Worm (Caenorhabditis elegans) whole organism, L4 larva: ENCODE data around the gene C27C12.1.

Source experiments
- F26F4.8 ChIP-seq: fragments of 200-800 bp; sonication (Bioruptor generic); conservative IDR thresholded peaks from 2 replicates; pipeline ENCODE4 v1.3.6; 2022; ENCODE audit warnings: missing genetic modification characterization, missing compliant biosample characterization
- F37D6.2 ChIP-seq: sonication (generic microtip); optimal IDR thresholded peaks from 2 replicates; lab custom pipeline; 2016; ENCODE audit warnings: mild to moderate bottlenecking, missing genetic modification characterization, missing compliant biosample characterization
- F44E2.7 ChIP-seq: fragments of 200-800 bp; sonication (Bioruptor generic); IDR thresholded peaks from 2 replicates; pipeline ENCODE4 v2.1.2; 2022; ENCODE audit warnings: missing genetic modification characterization, missing compliant biosample characterization
- R02D3.7 ChIP-seq: fragments of 150-350 bp; sonication (generic microtip); optimal IDR thresholded peaks from 3 replicates; lab custom pipeline; 2014; ENCODE audit warnings: missing biosample characterization, missing genetic modification characterization
- T20F7.1 ChIP-seq: fragments of 200-800 bp; sonication (Bioruptor generic); optimal IDR thresholded peaks from 2 replicates; lab custom pipeline; 2018; ENCODE audit warnings: mild to moderate bottlenecking, missing genetic modification characterization, missing compliant biosample characterization
- T26A8.4 ChIP-seq: fragments of 200-800 bp; sonication (Bioruptor generic); IDR thresholded peaks from 2 replicates; pipeline ENCODE4 v1.3.6; 2022; ENCODE audit warnings: missing genetic modification characterization, missing compliant biosample characterization
- Y48G9A.11 ChIP-seq: fragments of 200-800 bp; sonication (Bioruptor generic); IDR thresholded peaks from 2 replicates; pipeline ENCODE4 v1.3.6; 2022; ENCODE audit warnings: missing genetic modification reagents, missing genetic modification characterization, missing compliant biosample characterization
- Y5F2A.4 ChIP-seq: fragments of 200-800 bp; sonication (Bioruptor generic); optimal IDR thresholded peaks from 2 replicates; lab custom pipeline; 2018; ENCODE audit warnings: mild to moderate bottlenecking, missing genetic modification characterization, missing compliant biosample characterization
- Y75B8A.6 ChIP-seq: fragments of 200-800 bp; sonication (Bioruptor generic); IDR thresholded peaks from 2 replicates; pipeline ENCODE4 v1.3.6; 2022; ENCODE audit warnings: missing genetic modification reagents, missing genetic modification characterization, missing compliant biosample characterization
- ZK546.5 ChIP-seq, 2 experiments: sonication (generic microtip); optimal IDR thresholded peaks; 2 replicates each; lab custom pipeline; 2017; ENCODE audit warnings: missing biosample characterization in 2 of 2, missing genetic modification characterization in 2 of 2
- aha-1 ChIP-seq: fragments of 150-350 bp; peaks from one replicate; lab custom pipeline; 2014; ENCODE audit warnings: missing biosample characterization, missing genetic modification characterization
- aly-2 ChIP-seq: sonication (generic microtip); optimal IDR thresholded peaks from 2 replicates; lab custom pipeline; 2018; ENCODE audit warnings: missing biosample characterization, missing genetic modification characterization
- ama-1 ChIP-seq: fragments of 150-350 bp; optimal IDR thresholded peaks from 2 replicates; lab custom pipeline; 2014; ENCODE audit warnings: inconsistent platforms, mixed read lengths
- arid-1 ChIP-seq: fragments of 200-800 bp; sonication (Bioruptor generic); conservative IDR thresholded peaks from 2 replicates; pipeline ENCODE4 v1.3.6; 2022; ENCODE audit warnings: missing genetic modification reagents, missing genetic modification characterization, missing compliant biosample characterization
- ces-1 ChIP-seq: fragments of 150-350 bp; sonication (generic microtip); optimal IDR thresholded peaks from 4 replicates; lab custom pipeline; 2014; ENCODE audit warnings: missing biosample characterization, missing genetic modification reagents, missing genetic modification characterization
- daf-12 ChIP-seq: fragments of 150-350 bp; optimal IDR thresholded peaks from 2 replicates; lab custom pipeline; 2014; ENCODE audit warnings: missing biosample characterization, missing genetic modification reagents, missing genetic modification characterization
- daf-8 ChIP-seq: fragments of 200-800 bp; sonication (Bioruptor generic); IDR thresholded peaks from 2 replicates; pipeline ENCODE4 v1.3.6; 2022; ENCODE audit warnings: missing genetic modification characterization, missing compliant biosample characterization
- dpl-1 ChIP-seq: fragments of 150-350 bp; optimal IDR thresholded peaks from 2 replicates; lab custom pipeline; 2014; ENCODE audit warnings: missing biosample characterization, missing genetic modification reagents, missing genetic modification characterization
- dve-1 ChIP-seq: sonication (generic microtip); optimal IDR thresholded peaks from 2 replicates; lab custom pipeline; 2017; ENCODE audit warnings: antibody characterized with exemption, mild to moderate bottlenecking, missing genetic modification characterization, missing compliant biosample characterization; ENCODE audit not compliant: insufficient read depth
- hlh-11 ChIP-seq: fragments of 200-800 bp; sonication (Bioruptor generic); optimal IDR thresholded peaks from 2 replicates; lab custom pipeline; 2018; ENCODE audit warnings: mild to moderate bottlenecking, missing genetic modification characterization, missing compliant biosample characterization
- hlh-30 ChIP-seq: sonication (generic microtip); optimal IDR thresholded peaks from 2 replicates; lab custom pipeline; 2017; ENCODE audit warnings: antibody characterized with exemption, mild to moderate bottlenecking, missing genetic modification characterization, missing compliant biosample characterization; ENCODE audit not compliant: insufficient read depth
- jun-1 ChIP-seq: fragments of 150-350 bp; optimal IDR thresholded peaks from 2 replicates; lab custom pipeline; 2014; ENCODE audit warnings: missing biosample characterization, missing genetic modification reagents, missing genetic modification characterization
- lin-1 ChIP-seq: fragments of 200-800 bp; sonication (Bioruptor generic); IDR thresholded peaks from 2 replicates; pipeline ENCODE4 v1.3.6; 2022; ENCODE audit warnings: missing genetic modification reagents, missing genetic modification characterization, missing compliant biosample characterization
- lin-13 ChIP-seq: fragments of 150-350 bp; optimal IDR thresholded peaks from 2 replicates; lab custom pipeline; 2014; ENCODE audit warnings: missing biosample characterization, missing genetic modification reagents, missing genetic modification characterization
- lin-29 ChIP-seq: fragments of 200-800 bp; sonication (Bioruptor generic); IDR thresholded peaks from 2 replicates; pipeline ENCODE4 v1.3.6; 2022; ENCODE audit warnings: missing genetic modification reagents, missing genetic modification characterization, missing compliant biosample characterization
- lir-3 ChIP-seq: sonication (generic microtip); optimal IDR thresholded peaks from 2 replicates; lab custom pipeline; 2016; ENCODE audit warnings: mild to moderate bottlenecking, missing genetic modification characterization, missing compliant biosample characterization
- madf-9 ChIP-seq: fragments of 200-800 bp; sonication (Bioruptor generic); conservative IDR thresholded peaks from 2 replicates; pipeline ENCODE4 v1.3.6; 2022; ENCODE audit warnings: missing genetic modification reagents, missing genetic modification characterization, missing compliant biosample characterization
- mdl-1 ChIP-seq, 2 experiments: fragments of 150-350 bp in 1 of 2; sonication (generic microtip) in 1 of 2; optimal IDR thresholded peaks; 2 replicates each; lab custom pipeline; 2014 to 2017; ENCODE audit warnings: missing biosample characterization in 2 of 2, missing genetic modification characterization in 2 of 2
- mdt-29 ChIP-seq: fragments of 200-800 bp; sonication (Bioruptor generic); IDR thresholded peaks from 2 replicates; pipeline ENCODE4 v1.3.6; 2022; ENCODE audit warnings: missing genetic modification reagents, missing genetic modification characterization, missing compliant biosample characterization
- mep-1 ChIP-seq: fragments of 150-350 bp; sonication (generic microtip); optimal IDR thresholded peaks from 3 replicates; lab custom pipeline; 2014; ENCODE audit warnings: missing biosample characterization, missing genetic modification characterization
- mes-2 ChIP-seq: sonication (generic microtip); optimal IDR thresholded peaks from 2 replicates; lab custom pipeline; 2016; ENCODE audit warnings: missing genotype, mild to moderate bottlenecking, missing genetic modification characterization, missing compliant biosample characterization; ENCODE audit not compliant: poor library complexity, severe bottlenecking
- mxl-2 ChIP-seq: fragments of 200-800 bp; sonication (Bioruptor generic); conservative IDR thresholded peaks from 2 replicates; pipeline ENCODE4 v1.3.6; 2022; ENCODE audit warnings: missing genetic modification reagents, missing genetic modification characterization, missing compliant biosample characterization
- nhr-10 ChIP-seq: fragments of 150-350 bp; optimal IDR thresholded peaks from 2 replicates; lab custom pipeline; 2014; ENCODE audit warnings: missing biosample characterization, missing genetic modification characterization
- nhr-11 ChIP-seq: fragments of 150-350 bp; optimal IDR thresholded peaks from 2 replicates; lab custom pipeline; 2014; ENCODE audit warnings: missing biosample characterization, missing genetic modification characterization
- nhr-6 ChIP-seq: fragments of 150-350 bp; optimal IDR thresholded peaks from 2 replicates; lab custom pipeline; 2014; ENCODE audit warnings: missing biosample characterization, missing genetic modification characterization
- nhr-76 ChIP-seq: fragments of 150-350 bp; optimal IDR thresholded peaks from 2 replicates; lab custom pipeline; 2014; ENCODE audit warnings: missing biosample characterization, missing genetic modification characterization
- pqm-1 ChIP-seq: sonication (generic microtip); optimal IDR thresholded peaks from 2 replicates; lab custom pipeline; 2017; ENCODE audit warnings: missing biosample characterization, missing genetic modification characterization
- rbr-2 ChIP-seq: sonication (generic microtip); optimal IDR thresholded peaks from 2 replicates; lab custom pipeline; 2016; ENCODE audit warnings: missing genotype, missing genetic modification characterization, missing compliant biosample characterization
- saeg-2 ChIP-seq: fragments of 200-800 bp; sonication (Bioruptor generic); IDR thresholded peaks from 2 replicates; pipeline ENCODE4 v1.3.6; 2022; ENCODE audit warnings: missing genetic modification reagents, missing genetic modification characterization, missing compliant biosample characterization
- skn-1 ChIP-seq: fragments of 150-350 bp; optimal IDR thresholded peaks from 2 replicates; lab custom pipeline; 2014; ENCODE audit warnings: missing biosample characterization, missing genetic modification characterization
- snpc-1.2 ChIP-seq: fragments of 200-800 bp; sonication (Bioruptor generic); IDR thresholded peaks from 2 replicates; pipeline ENCODE4 v1.3.6; 2022; ENCODE audit warnings: missing genetic modification reagents, missing genetic modification characterization, missing compliant biosample characterization
- unc-62 ChIP-seq, 3 experiments: fragments of 150-350 bp in 1 of 3; sonication (generic microtip); optimal IDR thresholded peaks in 2 of 3; peaks in 1 of 3; 1 replicate in 1 of 3; 2 replicates in 2 of 3; lab custom pipeline; 2014 to 2017; ENCODE audit warnings: missing biosample characterization in 3 of 3, missing genetic modification characterization in 3 of 3, missing genetic modification reagents in 3 of 3, missing genotype in 1 of 3
- vab-7 ChIP-seq: fragments of 200-800 bp; sonication (Bioruptor generic); IDR thresholded peaks from 2 replicates; pipeline ENCODE4 v1.3.6; 2022; ENCODE audit warnings: missing genetic modification reagents, missing genetic modification characterization, missing compliant biosample characterization
- zfp-3 ChIP-seq: fragments of 200-800 bp; sonication (Bioruptor generic); conservative IDR thresholded peaks from 2 replicates; pipeline ENCODE4 v1.3.6; 2022; ENCODE audit warnings: missing genetic modification reagents, missing genetic modification characterization, missing compliant biosample characterization
- ztf-11 ChIP-seq: fragments of 150-350 bp; optimal IDR thresholded peaks from 2 replicates; lab custom pipeline; 2014; ENCODE audit warnings: missing biosample characterization, missing genetic modification characterization

C27C12.1 gene

DNA sequence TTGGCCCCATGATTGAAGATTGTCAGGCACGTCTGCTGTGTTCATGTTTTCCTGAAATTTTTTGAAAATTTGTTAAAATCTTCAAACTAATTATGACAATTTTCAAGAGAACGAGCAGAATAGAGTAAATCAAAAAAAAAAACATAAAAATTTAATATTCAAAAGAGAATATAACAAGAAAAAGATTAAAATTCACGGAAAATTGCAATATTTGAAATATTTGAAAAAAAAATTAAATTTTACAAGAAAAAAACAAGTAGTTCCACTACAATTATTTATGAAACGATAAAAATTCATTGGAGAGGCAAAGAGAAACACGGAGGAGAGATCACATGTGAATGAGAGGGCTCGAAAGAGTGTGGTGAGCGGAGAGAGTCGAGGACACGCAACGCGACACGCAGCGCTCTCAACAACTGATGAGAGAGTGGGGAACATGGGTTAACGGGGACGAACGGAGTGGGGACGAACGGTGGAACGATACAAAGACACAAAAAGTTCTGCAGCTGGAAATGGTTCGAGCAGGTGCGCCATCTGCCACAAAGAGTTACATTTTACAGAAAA lies 29.0 kb downstream of the C27C12.1 start, which contains the start of gene mbk-1 (continued):
- peak; percentile 86 for TF ChIP-seq mep-1 (tag; lab: Kevin White, UChicago)
- no peak for TF ChIP-seq Y75B8A.6 (GFP tag; lab: Robert Waterston, UW)
- TF ChIP-seq dve-1 (tag; lab: Kevin White, UChicago), result peak; percentile 85
- peak; percentile 17 for TF ChIP-seq lin-13 (GFP tag; lab: Kevin White, UChicago)
- no peak for TF ChIP-seq ces-1
- TF ChIP-seq madf-9 (GFP tag; lab: Robert Waterston, UW), result 0 out of 2 replicates have a peak, but pooled peaks have one; percentile 9
- peak; percentile 58 for TF ChIP-seq nhr-11 (tag; lab: Kevin White, UChicago)
- TF ChIP-seq mes-2 (tag; lab: Kevin White, UChicago), result no peak
- no peak for TF ChIP-seq jun-1 (tag; lab: Kevin White, UChicago)
- TF ChIP-seq hlh-30 (tag; lab: Kevin White, UChicago), result peak; percentile 98
- no peak for TF ChIP-seq daf-8 (GFP tag; lab: Robert Waterston, UW)
- TF ChIP-seq F37D6.2 (tag; lab: Kevin White, UChicago), result peak; percentile 5
- TF ChIP-seq dpl-1, result peak; percentile 33
- TF ChIP-seq hlh-11, result peak; percentile 93
- TF ChIP-seq R02D3.7 (tag; lab: Kevin White, UChicago), result no peak
- no peak for TF ChIP-seq ZK546.5 (tag; optimal IDR thresholded peaks at IDR 0.05; lab: Kevin White, UChicago)
- no peak for TF ChIP-seq T26A8.4 (GFP tag; lab: Robert Waterston, UW)

DNA sequence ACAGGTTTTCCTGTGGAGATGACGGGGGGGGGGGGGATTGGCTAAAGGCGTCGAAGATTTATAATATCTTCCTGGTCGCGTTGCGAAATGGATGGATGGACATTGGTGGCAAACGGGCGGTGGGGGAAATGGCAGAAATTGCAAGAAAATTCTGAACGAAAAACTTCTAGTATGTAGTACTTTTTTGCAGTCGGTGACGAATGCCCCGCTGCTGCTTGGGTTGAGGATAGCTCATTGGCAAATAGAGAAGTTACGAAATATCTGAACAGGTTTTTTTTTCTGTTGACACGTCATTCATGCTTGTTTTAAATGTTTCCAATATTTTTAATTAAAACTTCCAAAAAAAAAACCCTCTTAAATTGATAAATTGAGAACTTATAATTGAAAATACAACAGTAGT lies 34.1 kb downstream of the C27C12.1 start:
- 0 out of 2 replicates have a peak, but pooled peaks have one; percentile 8 for TF ChIP-seq arid-1 (GFP tag; lab: Robert Waterston, UW)
- TF ChIP-seq unc-62 (GFP tag; optimal IDR thresholded peaks at IDR 0.05 in 1 of 2; lab: Kevin White, UChicago), result peak in 1 of 2 experiments; percentile 39
- TF ChIP-seq unc-62 (tag; optimal IDR thresholded peaks at IDR 0.05; lab: Kevin White, UChicago), result no peak
- peak; percentile 61 for TF ChIP-seq aha-1 (tag; lab: Kevin White, UChicago)
- no peak for TF ChIP-seq lin-13 (GFP tag; lab: Kevin White, UChicago)
- TF ChIP-seq zfp-3 (GFP tag; lab: Robert Waterston, UW), result 0 out of 2 replicates have a peak, but pooled peaks have one; percentile 16
- no peak for TF ChIP-seq nhr-6 (tag; lab: Kevin White, UChicago)
- no peak for TF ChIP-seq Y5F2A.4 (GFP tag; lab: Kevin White, UChicago)
- peak; percentile 27; the same call in 1 of the 2 replicates for TF ChIP-seq lin-29 (GFP tag; lab: Robert Waterston, UW)

DNA sequence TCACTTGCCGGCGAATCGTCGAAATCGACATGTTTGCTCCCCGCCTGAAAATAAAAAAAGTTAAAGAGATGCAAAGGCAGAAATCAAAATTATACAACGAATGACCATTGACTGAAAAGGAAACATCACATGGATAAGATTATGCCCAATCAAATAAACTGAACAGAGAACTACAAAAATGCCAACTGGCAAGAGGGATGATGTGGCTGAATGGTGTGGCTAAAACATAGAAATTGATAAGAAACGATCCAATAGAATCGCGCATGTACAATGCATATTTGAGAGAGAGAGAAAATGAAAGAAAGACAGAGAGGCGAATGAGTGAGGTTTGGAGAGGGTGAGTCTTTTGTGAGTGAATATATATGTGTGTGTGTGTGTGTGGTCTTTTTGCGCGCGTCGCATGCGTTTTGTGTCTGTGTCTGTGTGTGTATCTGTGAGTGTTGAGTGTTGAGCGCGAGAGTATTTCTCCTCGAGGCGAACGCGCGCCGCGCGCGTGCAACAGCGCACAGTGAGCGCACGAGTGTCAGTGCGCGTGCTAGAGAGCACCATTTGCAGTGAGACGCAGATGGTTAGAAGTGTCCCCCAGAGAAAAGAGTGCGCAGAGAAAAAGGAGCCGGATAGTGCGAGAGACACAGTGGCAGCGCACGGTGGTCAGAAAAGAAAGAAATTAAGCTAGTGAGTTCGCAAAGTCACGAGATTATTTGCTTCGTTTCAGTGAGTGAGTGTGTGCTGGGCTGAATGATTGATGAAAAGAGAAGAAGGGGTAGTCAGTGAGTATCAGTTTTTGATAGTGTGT lies 34.9 kb downstream of the C27C12.1 start, which contains the start of gene epn-1:
Gene epn-1 (minus strand): TSS at position 51 of the 796 bp plus-strand sequence.
- TF ChIP-seq pqm-1 (tag; lab: Kevin White, UChicago) (peak; percentile 23), skn-1 (tag; lab: Kevin White, UChicago) (no peak), rbr-2 (tag; lab: Kevin White, UChicago) (peak; percentile 97), ztf-11 (tag; lab: Kevin White, UChicago) (no peak), lin-1 (GFP tag; lab: Robert Waterston, UW) (peak; percentile 96), mxl-2 (GFP tag; lab: Robert Waterston, UW) (peak; percentile 92), saeg-2 (GFP tag; lab: Robert Waterston, UW) (peak; percentile 95), lir-3 (peak; percentile 84), daf-12 (tag; lab: Kevin White, UChicago) (no peak), mdt-29 (GFP tag; lab: Robert Waterston, UW) (peak; percentile 90), lin-13 (GFP tag; lab: Kevin White, UChicago) (peak; percentile 89), F26F4.8 (GFP tag; lab: Robert Waterston, UW) (no peak), vab-7 (GFP tag; lab: Robert Waterston, UW) (peak; percentile 70; the same call in 1 of the 2 replicates), Y48G9A.11 (GFP tag; lab: Robert Waterston, UW) (no peak), ces-1 (no peak), aly-2 (no peak), nhr-10 (tag; lab: Kevin White, UChicago) (peak; percentile 96), hlh-11 (peak; percentile 100), T20F7.1 (GFP tag; lab: Kevin White, UChicago) (peak; percentile 88), snpc-1.2 (GFP tag; lab: Robert Waterston, UW) (no peak; the same call in 1 of the 2 replicates), mdl-1 (tag; optimal IDR thresholded peaks at IDR 0.05; lab: Kevin White, UChicago) (peak; percentile 100), T26A8.4 (GFP tag; lab: Robert Waterston, UW) (peak; percentile 94), ama-1 (lab: Kevin White, UChicago) (peak; percentile 18), nhr-76 (tag; lab: Kevin White, UChicago) (peak; percentile 66), F44E2.7 (GFP tag; lab: Robert Waterston, UW) (no peak)
